Fruit fly (Drosophila melanogaster): ENCODE results near the gene CG42353.
A peak's percentile ranks its signal among the peaks of the same experiment; 100 is the strongest.

CG42353 gene

DNA sequence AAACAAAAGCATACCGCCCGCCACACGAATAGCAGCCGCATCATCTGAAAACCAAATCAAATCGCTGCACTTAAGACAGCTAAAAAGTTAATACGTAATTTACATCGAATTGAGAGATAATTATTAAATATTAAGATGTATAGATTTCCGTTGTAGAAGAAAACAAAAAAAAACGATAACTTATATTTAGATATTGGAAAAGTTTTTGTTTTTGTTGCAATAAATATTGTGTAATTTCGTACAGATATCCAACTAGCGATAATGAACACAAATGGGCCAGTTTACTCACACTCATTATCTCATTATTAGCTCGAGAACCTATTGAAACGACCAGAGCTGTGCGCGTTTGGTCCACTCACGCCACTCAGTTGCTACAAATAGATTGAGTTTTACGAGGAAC, 35.9 kb upstream of the CG42353 start (continued):
- TF ChIP-seq CG12299 (tag; optimal IDR thresholded peaks at IDR 0.05) = peak; percentile 30
- peak; percentile 53 for TF ChIP-seq tgo (GFP tag; IDR thresholded peaks at IDR 0.05)
- peak; percentile 48 for TF ChIP-seq zen (tag; optimal IDR thresholded peaks at IDR 0.05)
- peak; percentile 3 for TF ChIP-seq ems (GFP tag; optimal IDR thresholded peaks at IDR 0.05)
- no peak for TF ChIP-seq Scr (GFP tag; IDR thresholded peaks at IDR 0.05; ENCODE audit: partially characterized antibody)
- TF ChIP-seq jing (GFP tag; optimal IDR thresholded peaks at IDR 0.05) = peak; percentile 35
- 0 out of 2 replicates have a peak, but pooled peaks have one; percentile 16 for TF ChIP-seq Rfx (GFP tag; IDR thresholded peaks at IDR 0.05)
- TF ChIP-seq CG6175 (GFP tag; IDR thresholded peaks at IDR 0.05) = no peak
- peak; percentile 72 for TF ChIP-seq Nf-YB (GFP tag; optimal IDR thresholded peaks at IDR 0.05)
- 0 out of 2 replicates have a peak, but pooled peaks have one; percentile 18 for TF ChIP-seq CG7372 (GFP tag; IDR thresholded peaks at IDR 0.05)
- TF ChIP-seq Ets97D (GFP tag; optimal IDR thresholded peaks at IDR 0.05) = no peak
- TF ChIP-seq ATbp (GFP tag; optimal IDR thresholded peaks at IDR 0.05) = peak; percentile 58
- peak; percentile 34 for TF ChIP-seq Fer3 (tag; optimal IDR thresholded peaks at IDR 0.05)
- no peak for TF ChIP-seq fu2 (GFP tag; optimal IDR thresholded peaks at IDR 0.05)
- TF ChIP-seq CG13123 (GFP tag; optimal IDR thresholded peaks at IDR 0.05) = no peak
- TF ChIP-seq Side (GFP tag; optimal IDR thresholded peaks at IDR 0.05) = no peak
- no peak for TF ChIP-seq danr (GFP tag; IDR thresholded peaks at IDR 0.05)
- no peak for TF ChIP-seq da (GFP tag; optimal IDR thresholded peaks at IDR 0.05)
- TF ChIP-seq CG18011 (GFP tag; optimal IDR thresholded peaks at IDR 0.05) = no peak
- TF ChIP-seq jigr1 (GFP tag; IDR thresholded peaks at IDR 0.05) = no peak
- peak in 1 of 2 experiments; percentile 62 for TF ChIP-seq Hr78 (GFP tag; optimal IDR thresholded peaks at IDR 0.05)
- TF ChIP-seq otp (GFP tag; IDR thresholded peaks at IDR 0.05) = no peak
- no peak for TF ChIP-seq bbx (GFP tag; IDR thresholded peaks at IDR 0.05; ENCODE audit: partially characterized antibody)
- peak; percentile 2 for TF ChIP-seq CG2116 (GFP tag; optimal IDR thresholded peaks at IDR 0.05)
- TF ChIP-seq NfI (GFP tag; optimal IDR thresholded peaks at IDR 0.05) = peak; percentile 50
- no peak for TF ChIP-seq ro (GFP tag; IDR thresholded peaks at IDR 0.05)
- peak; percentile 79 for TF ChIP-seq CG9727 (GFP tag; optimal IDR thresholded peaks at IDR 0.05)
- no peak for TF ChIP-seq chm (GFP tag; IDR thresholded peaks at IDR 0.05)
- peak; percentile 5 for TF ChIP-seq YL-1 (GFP tag; optimal IDR thresholded peaks at IDR 0.05)
- TF ChIP-seq CG2712 (tag; optimal IDR thresholded peaks at IDR 0.05) = peak; percentile 82
- TF ChIP-seq zfh1 (GFP tag; IDR thresholded peaks at IDR 0.05) = no peak
- no peak for TF ChIP-seq luna (GFP tag; optimal IDR thresholded peaks at IDR 0.05)
- TF ChIP-seq nau (GFP tag; optimal IDR thresholded peaks at IDR 0.05) = peak; percentile 65
- no peak for TF ChIP-seq CG31224 (GFP tag; IDR thresholded peaks at IDR 0.05)
- TF ChIP-seq rib (GFP tag; IDR thresholded peaks at IDR 0.05) = no peak
- TF ChIP-seq sna (GFP tag; IDR thresholded peaks at IDR 0.05; ENCODE audit: partially characterized antibody) = no peak
- TF ChIP-seq hb (GFP tag; IDR thresholded peaks at IDR 0.05; ENCODE audit: partially characterized antibody) = no peak
- no peak for TF ChIP-seq Adf1 (GFP tag; IDR thresholded peaks at IDR 0.05)
- TF ChIP-seq cwo (GFP tag; optimal IDR thresholded peaks at IDR 0.05) = peak; percentile 58
- TF ChIP-seq dimm (GFP tag; IDR thresholded peaks at IDR 0.05) = no peak
- peak; percentile 32; the same call in 1 of the 3 replicates for TF ChIP-seq so (GFP tag; IDR thresholded peaks at IDR 0.05)
- TF ChIP-seq CG2875 (GFP tag; optimal IDR thresholded peaks at IDR 0.05) = peak; percentile 64
- no peak for TF ChIP-seq pzg (GFP tag; optimal IDR thresholded peaks at IDR 0.05)
- TF ChIP-seq btn (GFP tag; optimal IDR thresholded peaks at IDR 0.05) = no peak
- no peak for TF ChIP-seq bowl (GFP tag; IDR thresholded peaks at IDR 0.05)
- no peak for TF ChIP-seq ttk (GFP tag; IDR thresholded peaks at IDR 0.05)
- peak; percentile 70 for TF ChIP-seq az2 (GFP tag; optimal IDR thresholded peaks at IDR 0.05)
- no peak for TF ChIP-seq CG15479 (GFP tag; optimal IDR thresholded peaks at IDR 0.05)
- TF ChIP-seq al (GFP tag; IDR thresholded peaks at IDR 0.05) = no peak
- TF ChIP-seq grau (tag; optimal IDR thresholded peaks at IDR 0.05) = peak; percentile 71
- TF ChIP-seq Dbx (GFP tag; IDR thresholded peaks at IDR 0.05) = no peak
